Worm (Caenorhabditis elegans) whole organism, L3 larva: ENCODE data around the gene eif-1.

Experiments used
- nfya-1 ChIP-seq: sonication (generic microtip); optimal IDR thresholded peaks from 2 replicates; lab custom pipeline; 2017; ENCODE audit warnings: missing genetic modification characterization, mild to moderate bottlenecking, missing compliant biosample characterization, antibody characterized with exemption, moderate library complexity; ENCODE audit not compliant: insufficient read depth
- nhr-77 ChIP-seq: fragments of 150-350 bp; optimal IDR thresholded peaks from 2 replicates; lab custom pipeline; 2014; ENCODE audit warnings: missing biosample characterization, missing genetic modification characterization
- snpc-4 ChIP-seq: fragments of 150-350 bp; optimal IDR thresholded peaks from 2 replicates; lab custom pipeline; 2014; ENCODE audit warnings: missing biosample characterization, missing genetic modification characterization
- ztf-4 ChIP-seq: fragments of 150-350 bp; optimal IDR thresholded peaks from 2 replicates; lab custom pipeline; 2014; ENCODE audit warnings: missing biosample characterization, missing genetic modification characterization

- TF ChIP-seq nhr-77 (tag; lab: Kevin White, UChicago) (no peak), ztf-4 (tag; lab: Kevin White, UChicago) (no peak), snpc-4 (tag; lab: Kevin White, UChicago) (no peak), nfya-1 (tag; lab: Kevin White, UChicago) (no peak)
These were observed 25.2 kb upstream of the eif-1 start for ce11 chrII:5018578-5018977.
